Worm (Caenorhabditis elegans) whole organism, L2 larva: ENCODE results near the gene T24B8.3.

ENCODE experiments used
- C34F6.9 ChIP-seq: fragments of 150-350 bp; optimal IDR thresholded peaks from 2 replicates; lab custom pipeline; 2014; ENCODE audit warnings: missing biosample characterization, missing genetic modification characterization
- ZK546.5 ChIP-seq: sonication (generic microtip); optimal IDR thresholded peaks from 2 replicates; lab custom pipeline; 2017; ENCODE audit warnings: missing biosample characterization, missing genetic modification characterization
- ama-1 ChIP-seq: fragments of 150-350 bp; optimal IDR thresholded peaks from 2 replicates; lab custom pipeline; 2018; ENCODE audit warnings: inconsistent platforms
- ceh-16 ChIP-seq: fragments of 150-350 bp; optimal IDR thresholded peaks from 2 replicates; lab custom pipeline; 2014; ENCODE audit warnings: missing biosample characterization, missing genetic modification characterization
- crh-2 ChIP-seq: sonication (generic microtip); optimal IDR thresholded peaks from 2 replicates; lab custom pipeline; 2017; ENCODE audit warnings: missing biosample characterization, missing genetic modification characterization
- nhr-237 ChIP-seq: fragments of 150-350 bp; optimal IDR thresholded peaks from 2 replicates; lab custom pipeline; 2014; ENCODE audit warnings: missing biosample characterization, missing genetic modification characterization
- snpc-4 ChIP-seq: fragments of 150-350 bp; optimal IDR thresholded peaks from 2 replicates; lab custom pipeline; 2014; ENCODE audit warnings: missing biosample characterization, missing genetic modification characterization
- unc-39 ChIP-seq: fragments of 150-350 bp; optimal IDR thresholded peaks from 2 replicates; lab custom pipeline; 2014; ENCODE audit warnings: missing biosample characterization, missing genetic modification characterization
- unc-62 ChIP-seq: fragments of 150-350 bp; optimal IDR thresholded peaks from 2 replicates; lab custom pipeline; 2014; ENCODE audit warnings: missing biosample characterization, missing genetic modification reagents, missing genetic modification characterization
- ztf-11 ChIP-seq: sonication (generic microtip); optimal IDR thresholded peaks from 2 replicates; lab custom pipeline; 2017; ENCODE audit warnings: missing biosample characterization, missing genetic modification characterization

- no peak for TF ChIP-seq C34F6.9
- TF ChIP-seq nhr-237 (tag; lab: Kevin White, UChicago), result no peak
- TF ChIP-seq ama-1 (lab: Kevin White, UChicago), result no peak
- TF ChIP-seq snpc-4 (tag; lab: Kevin White, UChicago), result no peak
- no peak for TF ChIP-seq ztf-11 (tag; lab: Kevin White, UChicago)
- TF ChIP-seq unc-62 (GFP tag; lab: Kevin White, UChicago), result no peak
- no peak for TF ChIP-seq ZK546.5
- no peak for TF ChIP-seq crh-2
- TF ChIP-seq ceh-16, result no peak
- TF ChIP-seq unc-39, result no peak
These were observed 43.3 kb downstream of the T24B8.3 start for ce11 chrII:9017628-9018027.
